Worm (Caenorhabditis elegans): ENCODE data around the gene mig-21.

The mig-21 gene

DNA sequence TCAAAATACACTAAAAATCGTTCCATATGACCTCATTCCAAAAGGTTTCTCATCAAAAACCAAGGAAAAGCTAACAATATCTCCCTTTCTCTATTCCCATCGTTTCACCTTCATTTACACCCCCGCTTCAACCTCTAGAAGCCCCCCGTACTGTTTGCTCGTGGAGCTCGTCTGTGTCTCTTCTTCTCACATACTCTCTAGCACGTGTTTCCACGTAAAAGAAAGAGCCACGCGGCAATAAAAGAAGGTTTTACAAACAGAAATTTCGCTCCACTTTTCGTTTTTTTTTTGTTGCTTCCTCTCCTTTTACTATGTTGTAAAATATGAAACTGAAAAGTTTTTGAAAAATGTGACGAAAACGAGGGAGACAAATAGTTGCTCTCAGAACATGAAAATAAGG is 14.7 kb upstream of the mig-21 start:
- TF ChIP-seq unc-62 (GFP tag; optimal IDR thresholded peaks at IDR 0.05) = no peak

DNA sequence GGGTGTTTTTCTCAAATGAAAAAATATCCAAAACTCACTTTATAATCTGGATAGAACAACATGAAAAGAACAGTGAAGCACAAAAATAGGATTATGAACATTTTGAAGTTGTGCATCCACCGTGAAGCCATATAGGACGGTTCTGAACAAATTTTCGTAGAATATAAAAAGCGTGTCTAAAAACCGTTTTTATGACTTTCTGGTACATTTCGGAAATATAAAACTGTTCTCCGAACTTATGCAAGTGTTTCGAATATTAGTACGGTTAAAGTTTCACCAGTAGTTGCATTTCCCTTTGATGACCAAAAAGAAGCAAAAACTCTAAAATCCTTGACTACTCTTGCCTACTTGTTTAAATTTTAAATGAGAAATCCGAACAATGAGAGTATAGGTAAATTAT is 10.5 kb upstream of the mig-21 start, which contains the start of gene C28H8.8:
Gene C28H8.8, minus strand, starts transcription at position 101 of the 400 bp plus-strand sequence.
- TF ChIP-seq unc-62 (GFP tag; optimal IDR thresholded peaks at IDR 0.05) = no peak

DNA sequence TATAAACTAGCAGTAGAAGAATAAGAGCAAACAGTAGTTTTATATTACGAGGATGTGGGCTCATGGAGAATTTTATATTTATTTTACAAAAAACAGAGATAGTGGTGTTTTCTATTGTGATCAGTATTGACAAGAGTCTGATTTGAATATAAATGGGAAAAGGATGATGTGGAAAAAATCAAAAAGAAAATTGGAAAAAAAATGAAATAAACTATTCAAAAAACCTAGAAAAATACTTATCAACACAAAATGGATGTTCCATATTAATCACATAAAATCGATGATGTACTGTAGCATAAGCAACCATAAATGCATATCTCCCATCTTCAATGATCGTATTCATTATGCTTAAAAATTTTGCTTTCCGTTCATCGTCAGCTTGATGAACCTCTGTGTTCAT is 8.7 kb upstream of the mig-21 start, which contains the start of gene C28H8.7:
Gene C28H8.7, minus strand, starts transcription at position 101 of the 400 bp plus-strand sequence.
- TF ChIP-seq unc-62 (GFP tag; optimal IDR thresholded peaks at IDR 0.05) = no peak

DNA sequence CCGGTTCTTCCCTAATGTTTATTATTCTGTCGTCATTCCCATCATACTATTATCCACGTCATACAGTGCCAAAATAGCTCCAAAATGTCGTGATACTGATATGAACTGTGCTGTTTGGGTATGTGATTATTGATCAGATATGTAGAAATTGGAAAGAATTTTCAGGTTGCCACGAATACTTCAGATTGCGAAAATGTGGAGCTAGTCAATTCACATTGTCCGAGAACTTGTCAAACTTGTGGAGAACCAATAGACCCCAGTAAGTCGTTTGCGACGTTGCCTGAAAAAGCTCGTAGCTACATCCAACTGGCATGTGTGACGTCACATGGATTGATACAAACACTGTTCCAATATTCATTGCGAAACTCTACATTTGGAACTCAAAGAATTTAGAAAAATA is 6.3 kb upstream of the mig-21 start:
- TF ChIP-seq unc-62 (GFP tag; optimal IDR thresholded peaks at IDR 0.05) = no peak

DNA sequence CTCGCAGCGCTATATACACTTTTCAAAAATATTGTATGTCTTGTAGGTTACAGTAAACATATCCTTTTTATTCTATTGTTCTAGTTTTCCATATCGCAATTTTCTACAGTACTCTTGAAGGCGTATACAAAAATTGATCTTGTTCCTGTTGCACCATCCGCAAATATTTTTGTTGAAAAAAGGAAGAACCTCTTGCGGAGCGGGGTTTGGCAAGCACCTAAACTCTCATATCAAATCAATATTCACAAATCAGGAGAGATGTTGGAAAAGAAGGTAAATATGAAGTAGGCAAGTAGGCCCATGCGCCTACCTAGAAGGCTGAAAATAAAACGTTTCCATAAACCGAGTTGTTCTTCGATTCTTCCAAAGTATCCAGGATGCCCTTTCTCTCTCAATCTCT is 5.8 kb upstream of the mig-21 start, which contains the start of gene C28H8.5:
Gene C28H8.5, plus strand, starts transcription at position 301 of the 400 bp plus-strand sequence.
- TF ChIP-seq unc-62 (GFP tag; optimal IDR thresholded peaks at IDR 0.05) = no peak

DNA sequence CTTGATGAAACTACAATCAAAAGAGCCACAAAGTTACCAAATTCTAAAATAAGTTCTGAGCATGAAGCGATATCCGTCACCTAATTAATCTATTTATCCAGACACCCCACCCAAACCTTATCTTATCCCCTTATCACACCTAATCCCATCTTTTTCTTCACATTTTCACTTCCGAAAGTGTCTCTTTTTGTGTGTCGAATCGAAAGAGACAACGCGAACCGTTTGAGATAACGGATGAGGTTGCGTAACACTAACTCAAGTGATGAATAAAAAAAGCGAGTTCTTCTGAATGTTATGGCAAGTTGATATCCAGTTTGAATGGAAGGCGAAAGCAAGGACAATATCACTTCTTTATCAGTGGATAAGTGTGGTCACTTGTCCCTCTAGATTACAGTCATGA is 5.3 kb upstream of the mig-21 start:
- TF ChIP-seq unc-62 (GFP tag; optimal IDR thresholded peaks at IDR 0.05) = no peak

DNA sequence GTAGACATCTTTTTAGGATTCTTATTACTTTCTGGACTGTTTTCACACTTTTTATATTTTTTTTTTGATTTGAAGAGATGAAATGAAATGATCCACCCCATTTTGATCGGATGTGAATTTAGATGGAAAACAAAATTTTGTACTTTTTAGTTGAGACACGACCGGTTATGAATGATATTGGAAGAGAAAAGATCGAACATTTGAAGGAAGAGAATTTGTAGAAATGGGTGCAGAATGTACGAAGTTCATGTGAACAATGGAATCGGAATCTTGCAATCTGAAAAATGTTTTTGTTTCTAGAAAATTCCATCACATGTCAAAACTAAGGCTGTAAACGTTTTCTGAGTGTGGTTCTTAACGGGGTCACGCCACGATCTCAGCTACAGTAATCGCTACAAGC is 4.6 kb upstream of the mig-21 start, which contains the start of gene F01F1.14:
Gene F01F1.14, minus strand, starts transcription at position 101 of the 400 bp plus-strand sequence.
- no peak for TF ChIP-seq unc-62 (GFP tag; optimal IDR thresholded peaks at IDR 0.05)

DNA sequence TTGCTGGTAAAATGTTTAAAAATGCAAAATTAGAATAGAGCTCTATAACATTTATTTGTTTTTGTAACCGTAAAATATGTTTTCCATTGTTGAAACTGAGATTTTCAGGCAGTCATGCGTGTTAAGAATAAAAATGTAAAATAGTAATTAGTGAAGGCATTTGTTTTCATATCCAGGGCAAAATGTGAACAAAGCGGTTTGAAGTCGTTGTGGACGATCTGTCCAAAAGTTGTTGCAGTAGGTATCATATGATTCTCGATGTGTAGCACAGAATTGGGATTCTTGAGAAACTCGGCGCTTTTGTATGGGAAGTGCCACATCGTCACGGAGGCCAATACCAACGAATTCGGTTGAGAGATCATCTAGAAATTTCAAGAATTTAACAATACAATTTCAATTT is 4.1 kb upstream of the mig-21 start:
- no peak for TF ChIP-seq unc-62 (GFP tag; optimal IDR thresholded peaks at IDR 0.05)

DNA sequence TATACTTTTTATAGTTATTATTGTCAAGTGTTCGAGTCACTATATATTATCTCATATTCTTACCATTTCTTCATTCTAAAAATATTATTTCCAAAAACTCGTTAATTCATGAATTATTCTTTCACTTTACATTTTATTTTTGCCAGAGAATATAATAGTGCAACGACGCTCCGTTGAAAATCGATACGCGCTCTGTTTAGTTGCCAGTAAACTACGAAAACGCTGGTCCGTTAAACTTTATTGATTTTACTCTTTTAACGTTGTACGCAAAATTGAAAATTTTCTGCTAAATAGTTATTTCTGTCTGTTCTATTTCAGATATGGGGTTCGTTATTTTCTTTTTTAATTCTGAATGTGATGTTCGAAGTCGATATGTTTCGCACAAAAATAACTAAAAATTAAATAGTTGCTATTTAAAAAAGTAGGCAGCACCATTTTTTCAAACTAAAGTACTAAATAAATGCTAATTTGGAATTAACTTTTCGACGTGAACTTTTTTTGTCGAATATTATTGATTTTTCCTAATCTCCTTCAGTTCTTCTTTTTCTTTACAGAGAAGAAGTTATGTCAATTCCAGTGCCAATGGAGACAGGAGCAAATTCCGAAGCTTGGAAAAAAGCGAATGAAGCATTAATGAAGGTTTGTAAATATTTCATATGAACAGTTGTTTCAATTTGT is 1.2 kb upstream of the mig-21 start, which contains the start of gene hpo-10:
Gene hpo-10, plus strand, starts transcription at position 199 of the 678 bp plus-strand sequence.
- TF ChIP-seq unc-62 (GFP tag; optimal IDR thresholded peaks at IDR 0.05) = no peak

DNA sequence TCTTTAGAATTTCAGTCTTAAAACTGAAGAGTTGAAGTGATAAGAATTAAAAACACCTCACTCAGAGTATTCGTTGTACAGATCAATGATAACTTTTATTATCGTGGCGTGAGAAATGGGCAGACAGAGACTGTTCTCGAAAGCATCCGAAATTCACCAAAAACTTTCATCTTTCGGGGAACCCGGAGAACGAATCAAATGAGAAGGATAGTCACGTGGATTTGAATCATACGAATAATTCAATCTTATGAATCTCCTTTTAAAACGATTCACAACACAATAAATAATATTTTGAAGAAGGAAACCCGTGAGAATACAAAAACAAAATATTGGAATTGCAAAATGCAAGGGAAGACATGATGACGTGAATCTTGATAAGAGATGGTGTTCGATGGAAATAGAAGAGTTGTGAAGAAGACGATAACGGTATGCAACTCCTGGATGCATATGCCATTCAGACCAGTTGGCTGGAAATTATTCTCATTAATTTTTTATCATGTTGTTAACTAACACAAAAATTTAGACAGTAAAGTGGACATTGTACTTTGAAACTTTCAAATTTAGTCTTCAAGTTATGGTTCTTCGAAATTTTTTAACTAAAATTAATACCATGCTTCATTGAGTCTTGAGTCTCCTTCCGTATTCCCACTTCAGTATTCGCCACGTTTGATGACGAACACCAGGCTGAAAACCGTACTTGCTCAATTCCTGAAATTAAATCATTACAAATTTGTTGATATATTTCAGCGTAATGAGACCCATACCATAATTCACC is 1.1 kb downstream of the mig-21 start:
- no peak for TF ChIP-seq unc-62 (GFP tag; optimal IDR thresholded peaks at IDR 0.05)

DNA sequence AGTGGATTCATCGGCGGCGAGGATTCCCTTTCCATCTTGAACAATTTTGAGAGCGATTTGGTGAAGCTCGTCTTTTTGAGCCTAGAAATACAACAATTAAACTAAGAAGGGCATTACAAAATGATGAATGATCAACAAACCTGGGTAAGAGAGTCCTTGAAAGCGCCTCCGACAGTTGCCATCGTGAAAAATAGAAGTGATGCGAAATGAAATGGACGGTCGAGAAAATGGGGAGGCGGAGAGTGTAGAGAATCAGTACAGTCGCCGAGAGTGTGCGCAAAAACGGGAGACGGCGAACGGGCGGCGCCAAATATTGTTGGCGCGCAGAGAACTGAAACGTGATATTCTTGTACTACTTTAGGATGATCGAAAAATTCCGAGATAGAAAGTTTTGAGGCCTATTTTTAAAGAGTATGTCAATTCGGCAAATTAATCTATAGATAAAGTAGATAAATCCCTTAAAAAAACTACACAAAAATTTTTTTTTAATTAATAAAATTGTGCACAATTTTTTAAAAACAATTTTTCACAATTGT is 2.0 kb downstream of the mig-21 start, which contains the start of gene aldo-2:
Gene aldo-2, minus strand, starts transcription at position 486 of the 536 bp plus-strand sequence.
- no peak for TF ChIP-seq unc-62 (GFP tag; optimal IDR thresholded peaks at IDR 0.05)

DNA sequence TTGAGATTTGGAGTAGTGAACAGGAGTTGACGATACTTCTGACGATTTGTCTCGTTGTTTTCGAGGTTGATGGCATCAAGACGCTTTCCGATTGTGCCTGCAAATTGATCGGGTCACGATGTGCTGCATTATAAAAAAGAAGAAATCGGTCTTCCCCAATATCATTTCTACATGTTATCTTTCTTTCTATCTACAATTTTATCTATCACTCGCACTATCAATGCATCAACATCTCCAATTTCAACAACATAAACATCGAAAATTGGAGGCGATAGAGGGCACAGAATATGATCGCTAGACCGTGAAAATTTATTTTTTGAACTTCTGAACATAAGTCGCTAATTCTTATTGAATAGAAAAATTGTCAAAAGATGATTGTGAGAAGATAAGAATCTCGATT is 2.5 kb downstream of the mig-21 start:
- no peak for TF ChIP-seq unc-62 (GFP tag; optimal IDR thresholded peaks at IDR 0.05)

DNA sequence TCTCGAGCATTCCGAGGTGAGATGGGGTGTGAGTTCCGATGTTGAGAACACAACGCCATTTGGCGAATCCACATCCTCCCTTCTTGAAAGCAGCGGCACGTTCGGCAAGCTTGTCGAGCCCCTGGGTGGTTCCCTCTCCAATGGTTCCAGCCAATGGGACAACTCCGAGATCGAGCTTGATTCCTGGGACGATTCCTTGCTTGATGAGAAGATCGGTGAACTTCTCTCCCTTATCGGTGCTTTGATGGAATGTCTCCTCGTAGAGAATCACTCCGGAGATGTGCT is 2.8 kb downstream of the mig-21 start:
- no peak for TF ChIP-seq unc-62 (GFP tag; optimal IDR thresholded peaks at IDR 0.05)

DNA sequence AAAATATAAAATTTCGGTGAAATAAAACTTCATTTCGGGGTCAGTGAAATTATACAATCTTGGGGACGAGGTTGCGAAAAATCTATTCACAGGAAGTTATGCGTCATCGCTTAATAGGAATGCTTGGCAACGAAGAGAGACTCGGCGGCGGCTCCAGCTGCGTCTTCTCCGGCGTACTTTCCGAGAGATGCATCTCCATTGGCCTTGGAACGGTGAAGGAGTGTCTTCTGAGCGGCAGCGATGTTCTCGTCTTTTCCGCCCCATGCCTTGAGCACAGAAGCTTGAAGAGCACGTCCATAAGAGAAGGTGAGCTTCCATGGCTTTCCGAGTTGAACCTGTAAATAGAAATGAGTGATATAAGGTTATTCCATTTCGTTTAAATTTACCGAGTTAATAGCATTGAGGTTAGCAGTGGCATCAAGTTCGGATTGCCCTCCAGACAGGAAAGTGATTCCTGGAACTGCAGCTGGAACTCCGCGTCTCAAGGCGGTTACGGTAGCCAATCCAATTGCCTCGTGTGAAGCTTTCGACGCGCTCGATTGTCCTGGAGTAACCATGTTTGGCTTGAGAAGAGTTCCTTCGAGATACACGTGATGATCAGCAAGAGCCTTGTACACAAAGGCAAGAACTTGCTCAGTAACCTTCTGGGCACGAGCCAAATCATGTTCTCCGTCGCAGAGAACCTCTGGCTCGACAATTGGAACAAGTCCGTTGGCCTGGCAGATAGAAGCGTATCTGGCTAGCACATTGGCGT is 3.3 kb downstream of the mig-21 start:
- TF ChIP-seq unc-62 (GFP tag; optimal IDR thresholded peaks at IDR 0.05) = no peak

DNA sequence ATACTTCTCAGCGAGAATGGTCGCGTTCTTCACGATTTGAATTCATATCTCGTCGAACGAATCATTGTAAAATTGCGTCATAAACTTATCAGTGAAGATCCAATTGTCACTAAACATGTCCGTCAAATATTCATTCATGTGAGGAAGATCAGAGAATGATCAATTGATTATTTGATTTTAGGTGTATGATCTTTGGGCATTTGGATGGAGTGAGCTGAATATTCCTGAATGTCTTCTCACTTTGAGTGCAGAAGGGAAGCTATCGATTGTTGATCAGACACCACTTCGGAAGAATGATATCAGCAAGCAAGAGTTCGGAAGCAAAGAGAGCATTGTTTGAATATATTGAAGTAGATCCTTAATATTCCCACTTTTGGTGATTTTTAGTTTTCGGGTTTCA is 3.9 kb downstream of the mig-21 start:
- no peak for TF ChIP-seq unc-62 (GFP tag; optimal IDR thresholded peaks at IDR 0.05)

DNA sequence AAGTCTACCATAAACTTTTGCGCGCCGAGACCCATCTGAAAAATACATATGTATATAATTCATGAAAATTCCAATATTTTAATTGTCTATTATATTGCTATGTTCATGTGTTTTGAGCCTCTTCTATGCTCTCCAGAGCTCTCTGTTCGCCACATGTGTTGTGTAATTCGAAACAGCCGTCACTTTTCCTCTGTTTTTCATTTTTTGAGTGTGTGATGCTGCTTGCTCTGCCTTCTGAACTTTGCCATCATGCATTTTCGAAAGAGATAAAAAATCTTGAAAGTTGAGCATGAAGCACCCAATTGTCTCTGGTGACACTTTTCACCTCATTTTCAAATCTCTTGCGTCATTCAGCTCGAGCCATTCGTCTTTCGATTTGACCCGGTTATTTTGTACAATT is 5.9 kb downstream of the mig-21 start:
- TF ChIP-seq unc-62 (GFP tag; optimal IDR thresholded peaks at IDR 0.05) = no peak
